Worm (Caenorhabditis elegans) whole organism, young adult: ENCODE data around the gene C06A8.6.

ENCODE experiments used
- B0035.1 ChIP-seq: sonication (generic microtip); optimal IDR thresholded peaks from 2 replicates; lab custom pipeline; 2016; ENCODE audit warnings: missing genetic modification characterization, mild to moderate bottlenecking, missing compliant biosample characterization, missing genotype, missing genetic modification reagents
- B0336.3 ChIP-seq: fragments of 200-800 bp; sonication (Bioruptor generic); IDR thresholded peaks from 2 replicates; pipeline ENCODE4 v1.3.6; 2022; ENCODE audit warnings: missing genetic modification characterization, missing compliant biosample characterization
- D2030.7 ChIP-seq: fragments of 200-800 bp; sonication (Bioruptor generic); IDR thresholded peaks from 2 replicates; pipeline ENCODE4 v1.3.6; 2022; ENCODE audit warnings: missing genetic modification reagents, missing genetic modification characterization, missing compliant biosample characterization
- F22D6.2 ChIP-seq: sonication (generic microtip); optimal IDR thresholded peaks from 2 replicates; lab custom pipeline; 2016; ENCODE audit warnings: mild to moderate bottlenecking, missing genetic modification characterization, missing compliant biosample characterization
- F33H1.4 ChIP-seq: fragments of 200-800 bp; sonication (Bioruptor generic); IDR thresholded peaks from 2 replicates; pipeline ENCODE4 v1.3.6; 2022; ENCODE audit warnings: missing genetic modification reagents, missing genetic modification characterization, missing compliant biosample characterization
- F39B2.1 ChIP-seq: fragments of 200-800 bp; sonication (Bioruptor generic); IDR thresholded peaks from 2 replicates; pipeline ENCODE4 v1.3.6; 2022; ENCODE audit warnings: missing genetic modification reagents, missing genetic modification characterization, missing compliant biosample characterization
- F49E8.2 ChIP-seq: sonication (generic microtip); optimal IDR thresholded peaks from 3 replicates; lab custom pipeline; 2017; ENCODE audit warnings: missing genetic modification characterization, mild to moderate bottlenecking, missing compliant biosample characterization, antibody characterized with exemption, moderate library complexity; ENCODE audit not compliant: insufficient read depth
- K12H6.12 ChIP-seq: fragments of 200-800 bp; sonication (Bioruptor generic); optimal IDR thresholded peaks from 2 replicates; lab custom pipeline; 2018; ENCODE audit warnings: mild to moderate bottlenecking, missing genetic modification characterization, missing compliant biosample characterization
- T26A5.8 ChIP-seq: sonication (generic microtip); optimal IDR thresholded peaks from 2 replicates; lab custom pipeline; 2016; ENCODE audit warnings: missing genetic modification characterization, missing compliant biosample characterization
- Y53G8AR.9 ChIP-seq: fragments of 200-800 bp; sonication (Bioruptor generic); conservative IDR thresholded peaks from 2 replicates; pipeline ENCODE4 v1.3.6; 2022; ENCODE audit warnings: missing genetic modification reagents, missing genetic modification characterization, missing compliant biosample characterization
- Y67H2A.10 ChIP-seq: fragments of 200-800 bp; sonication (Bioruptor generic); conservative IDR thresholded peaks from 2 replicates; pipeline ENCODE4 v1.3.6; 2022; ENCODE audit warnings: missing genetic modification reagents, missing genetic modification characterization, missing compliant biosample characterization
- ZK185.1 ChIP-seq: sonication (generic microtip); optimal IDR thresholded peaks from 2 replicates; lab custom pipeline; 2016; ENCODE audit warnings: mild to moderate bottlenecking, missing genetic modification characterization, missing compliant biosample characterization; ENCODE audit not compliant: poor library complexity, severe bottlenecking
- athp-1 ChIP-seq: sonication (generic microtip); optimal IDR thresholded peaks from 2 replicates; lab custom pipeline; 2017; ENCODE audit warnings: mild to moderate bottlenecking, missing genetic modification characterization, missing compliant biosample characterization
- attf-5 ChIP-seq: fragments of 200-800 bp; sonication (Bioruptor generic); optimal IDR thresholded peaks from 2 replicates; lab custom pipeline; 2018; ENCODE audit warnings: mild to moderate bottlenecking, missing genetic modification characterization, missing compliant biosample characterization
- cebp-2 ChIP-seq: fragments of 200-800 bp; sonication (Bioruptor generic); IDR thresholded peaks from 2 replicates; pipeline ENCODE4 v1.3.6; 2022; ENCODE audit warnings: missing genetic modification characterization, missing compliant biosample characterization
- ceh-100 ChIP-seq: fragments of 200-800 bp; sonication (Bioruptor generic); IDR thresholded peaks from 2 replicates; pipeline ENCODE4 v1.3.6; 2022; ENCODE audit warnings: missing genetic modification reagents, missing genetic modification characterization, missing compliant biosample characterization
- ceh-27 ChIP-seq: fragments of 200-800 bp; sonication (Bioruptor generic); optimal IDR thresholded peaks from 2 replicates; lab custom pipeline; 2018; ENCODE audit warnings: mild to moderate bottlenecking, missing genetic modification characterization, moderate library complexity, missing compliant biosample characterization
- dox-1 ChIP-seq: fragments of 200-800 bp; sonication (Bioruptor generic); IDR thresholded peaks from 2 replicates; pipeline ENCODE4 v1.3.6; 2022; ENCODE audit warnings: missing genetic modification reagents, missing genetic modification characterization, missing compliant biosample characterization
- dpff-1 ChIP-seq: sonication (generic microtip); optimal IDR thresholded peaks from 2 replicates; lab custom pipeline; 2017; ENCODE audit warnings: mild to moderate bottlenecking, missing genetic modification characterization, missing compliant biosample characterization
- efl-1 ChIP-seq: fragments of 150-350 bp; optimal IDR thresholded peaks from 2 replicates; lab custom pipeline; 2014; ENCODE audit warnings: missing biosample characterization, missing genetic modification reagents, missing genetic modification characterization
- ets-4 ChIP-seq: fragments of 200-800 bp; sonication (Bioruptor generic); optimal IDR thresholded peaks from 2 replicates; lab custom pipeline; 2018; ENCODE audit warnings: mild to moderate bottlenecking, missing genetic modification characterization, missing compliant biosample characterization
- fkh-3 ChIP-seq: sonication (generic microtip); optimal IDR thresholded peaks from 2 replicates; lab custom pipeline; 2016; ENCODE audit warnings: mild to moderate bottlenecking, missing genetic modification characterization, missing compliant biosample characterization
- him-1 ChIP-seq: sonication (generic microtip); optimal IDR thresholded peaks from 2 replicates; lab custom pipeline; 2016; ENCODE audit warnings: missing genotype, missing genetic modification reagents, missing genetic modification characterization, missing compliant biosample characterization
- hlh-12 ChIP-seq: sonication (generic microtip); optimal IDR thresholded peaks from 2 replicates; lab custom pipeline; 2016; ENCODE audit warnings: missing genetic modification characterization, missing compliant biosample characterization
- hrde-1 ChIP-seq: sonication (generic microtip); optimal IDR thresholded peaks from 2 replicates; lab custom pipeline; 2016; ENCODE audit warnings: missing genetic modification characterization, mild to moderate bottlenecking, missing compliant biosample characterization, moderate library complexity, missing genotype, missing genetic modification reagents, borderline replicate concordance
- let-607 ChIP-seq, 2 experiments: fragments of 200-800 bp in 1 of 2; sonication (Bioruptor generic) in 1 of 2; sonication (generic microtip) in 1 of 2; optimal IDR thresholded peaks; 2 replicates each; lab custom pipeline; 2016 to 2018; ENCODE audit warnings: mild to moderate bottlenecking in 2 of 2, missing compliant biosample characterization in 2 of 2, missing genetic modification characterization in 2 of 2, moderate library complexity in 2 of 2, missing genotype in 1 of 2
- lin-26 ChIP-seq: fragments of 200-800 bp; sonication (Bioruptor generic); IDR thresholded peaks from 2 replicates; pipeline ENCODE4 v1.3.6; 2022; ENCODE audit warnings: missing genetic modification reagents, missing genetic modification characterization, missing compliant biosample characterization
- lin-35 ChIP-seq, 3 experiments: fragments of 150-350 bp in 2 of 3; sonication (generic microtip) in 1 of 3; optimal IDR thresholded peaks; 2 replicates each; lab custom pipeline; 2014 to 2018; ENCODE audit warnings: missing biosample characterization in 3 of 3, missing genetic modification characterization in 3 of 3, missing genetic modification reagents in 3 of 3
- lin-54 ChIP-seq: fragments of 200-800 bp; sonication (Bioruptor generic); optimal IDR thresholded peaks from 2 replicates; lab custom pipeline; 2018; ENCODE audit warnings: mild to moderate bottlenecking, missing genetic modification characterization, missing compliant biosample characterization
- lir-1 ChIP-seq: fragments of 200-800 bp; sonication (Bioruptor generic); conservative IDR thresholded peaks from 2 replicates; pipeline ENCODE4 v1.3.6; 2022; ENCODE audit warnings: missing genetic modification reagents, missing genetic modification characterization, missing compliant biosample characterization
- madf-10 ChIP-seq: sonication (generic microtip); optimal IDR thresholded peaks from 2 replicates; lab custom pipeline; 2016; ENCODE audit warnings: mild to moderate bottlenecking, missing genetic modification characterization, missing compliant biosample characterization
- madf-8 ChIP-seq: fragments of 200-800 bp; sonication (Bioruptor generic); conservative IDR thresholded peaks from 2 replicates; pipeline ENCODE4 v1.3.6; 2022; ENCODE audit warnings: missing genetic modification reagents, missing genetic modification characterization, missing compliant biosample characterization
- mxl-1 ChIP-seq: sonication (generic microtip); optimal IDR thresholded peaks from 2 replicates; lab custom pipeline; 2016; ENCODE audit warnings: missing genetic modification characterization, missing compliant biosample characterization
- nfyb-1 ChIP-seq: fragments of 200-800 bp; sonication (Bioruptor generic); IDR thresholded peaks from 2 replicates; pipeline ENCODE4 v1.3.6; 2022; ENCODE audit warnings: missing genetic modification reagents, missing genetic modification characterization, missing compliant biosample characterization
- rcor-1 ChIP-seq: fragments of 200-800 bp; sonication (Bioruptor generic); IDR thresholded peaks from 2 replicates; pipeline ENCODE4 v1.3.6; 2022; ENCODE audit warnings: missing genetic modification reagents, missing genetic modification characterization, missing compliant biosample characterization
- rec-8 ChIP-seq, 2 experiments: sonication (generic microtip); optimal IDR thresholded peaks; 2 replicates each; lab custom pipeline; 2016; ENCODE audit warnings: mild to moderate bottlenecking in 2 of 2, missing genetic modification characterization in 2 of 2, missing genetic modification reagents in 2 of 2, missing genotype in 2 of 2, missing biosample characterization in 1 of 2, missing compliant biosample characterization in 1 of 2, moderate library complexity in 1 of 2
- repo-1 ChIP-seq: sonication (generic microtip); optimal IDR thresholded peaks from 2 replicates; lab custom pipeline; 2017; ENCODE audit warnings: mild to moderate bottlenecking, missing genetic modification characterization, missing compliant biosample characterization
- sea-2 ChIP-seq: fragments of 200-800 bp; sonication (Bioruptor generic); IDR thresholded peaks from 2 replicates; pipeline ENCODE4 v1.3.6; 2022; ENCODE audit warnings: missing genetic modification characterization, missing compliant biosample characterization
- snpc-1.3 ChIP-seq: sonication (generic microtip); optimal IDR thresholded peaks from 2 replicates; lab custom pipeline; 2017; ENCODE audit warnings: missing genetic modification characterization, mild to moderate bottlenecking, missing compliant biosample characterization, antibody characterized with exemption, moderate library complexity, missing genotype, missing genetic modification reagents; ENCODE audit not compliant: insufficient read depth
- tbp1 ChIP-seq: fragments of 200-800 bp; sonication (Bioruptor generic); optimal IDR thresholded peaks from 2 replicates; lab custom pipeline; 2018; ENCODE audit warnings: mild to moderate bottlenecking, missing genetic modification characterization, missing compliant biosample characterization
- tbx-9 ChIP-seq: sonication (generic microtip); optimal IDR thresholded peaks from 2 replicates; lab custom pipeline; 2016; ENCODE audit warnings: borderline replicate concordance, missing genetic modification characterization, inconsistent platforms, missing compliant biosample characterization
- zfh-2 ChIP-seq: fragments of 200-800 bp; sonication (Bioruptor generic); conservative IDR thresholded peaks from 2 replicates; pipeline ENCODE4 v1.3.6; 2022; ENCODE audit warnings: missing genetic modification reagents, missing genetic modification characterization, missing compliant biosample characterization

Gene C06A8.6

DNA sequence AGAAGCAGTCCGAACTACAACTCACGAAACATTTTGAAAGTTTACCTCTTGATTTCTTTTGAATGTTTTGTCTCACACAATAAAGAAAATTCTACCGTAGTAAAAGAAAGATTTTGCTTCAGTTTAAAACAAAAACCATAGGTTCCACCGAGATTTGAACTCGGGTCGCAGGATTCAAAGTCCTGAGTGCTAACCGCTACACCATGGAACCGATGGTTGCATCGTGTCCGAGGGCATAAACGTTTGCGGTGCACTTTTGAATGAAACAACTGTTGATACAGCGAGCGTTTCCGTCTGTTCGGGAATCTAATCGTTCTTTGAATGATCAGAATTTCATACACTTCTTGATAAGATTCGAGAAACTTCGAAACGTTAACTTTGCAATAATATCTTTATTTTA lies 15.5 kb upstream of the C06A8.6 start (continued):
- TF ChIP-seq cebp-2 (GFP tag; lab: Robert Waterston, UW) (no peak), K12H6.12 (tag; lab: Kevin White, UChicago) (no peak), ceh-100 (GFP tag; lab: Robert Waterston, UW) (peak; percentile 62), hrde-1 (tag; lab: Kevin White, UChicago) (no peak), mxl-1 (tag; lab: Kevin White, UChicago) (peak; percentile 25), lin-35 (GFP tag; optimal IDR thresholded peaks at IDR 0.05; lab: Kevin White, UChicago) (peak in 1 of 3 experiments; percentile 10), F22D6.2 (tag; lab: Kevin White, UChicago) (peak; percentile 38), snpc-1.3 (no peak), let-607 (tag; optimal IDR thresholded peaks at IDR 0.05; lab: Kevin White, UChicago) (peak in 1 of 2 experiments; percentile 27), F39B2.1 (GFP tag; lab: Robert Waterston, UW) (no peak), tbp1 (GFP tag; lab: Kevin White, UChicago) (peak; percentile 92), B0035.1 (tag; lab: Kevin White, UChicago) (no peak), madf-8 (GFP tag; lab: Robert Waterston, UW) (peak; percentile 57), lin-26 (GFP tag; lab: Robert Waterston, UW) (peak; percentile 83), rec-8 (tag; optimal IDR thresholded peaks at IDR 0.05; lab: Kevin White, UChicago) (peak in 1 of 2 experiments; percentile 38), zfh-2 (no peak), D2030.7 (GFP tag; lab: Robert Waterston, UW) (peak; percentile 46), efl-1 (no peak), rcor-1 (GFP tag; lab: Robert Waterston, UW) (peak; percentile 32; the same call in 1 of the 2 replicates), nfyb-1 (GFP tag; lab: Robert Waterston, UW) (peak; percentile 69; the same call in 1 of the 2 replicates), hlh-12 (no peak), tbx-9 (tag; lab: Kevin White, UChicago) (no peak), him-1 (tag; lab: Kevin White, UChicago) (peak; percentile 79), madf-10 (peak; percentile 54), F33H1.4 (GFP tag; lab: Robert Waterston, UW) (peak; percentile 47), dpff-1 (tag; lab: Kevin White, UChicago) (no peak), ceh-27 (GFP tag; lab: Kevin White, UChicago) (no peak), T26A5.8 (tag; lab: Kevin White, UChicago) (no peak), ets-4 (GFP tag; lab: Kevin White, UChicago) (no peak), Y53G8AR.9 (GFP tag; lab: Robert Waterston, UW) (peak; percentile 63; the same call in 1 of the 2 replicates), fkh-3 (tag; lab: Kevin White, UChicago) (no peak), lir-1 (GFP tag; lab: Robert Waterston, UW) (no peak), attf-5 (GFP tag; lab: Kevin White, UChicago) (peak; percentile 61), ZK185.1 (tag; lab: Kevin White, UChicago) (peak; percentile 67), lin-54 (peak; percentile 55), Y67H2A.10 (GFP tag; lab: Robert Waterston, UW) (no peak), dox-1 (GFP tag; lab: Robert Waterston, UW) (peak; percentile 65; the same call in 1 of the 2 replicates), athp-1 (tag; lab: Kevin White, UChicago) (peak; percentile 51), F49E8.2 (no peak), sea-2 (no peak), repo-1 (tag; lab: Kevin White, UChicago) (peak; percentile 81), B0336.3 (GFP tag; lab: Robert Waterston, UW) (peak; percentile 23; the same call in 1 of the 2 replicates)
